Worm (Caenorhabditis elegans) whole organism, L4 larva: ENCODE results near the gene fbxb-85.
A peak's percentile ranks its signal among the peaks of the same experiment; 100 is the strongest.

Experiments
- D1046.2 ChIP-seq: fragments of 200-800 bp; sonication (Bioruptor generic); IDR thresholded peaks from 2 replicates; pipeline ENCODE4 v1.3.6; 2022; ENCODE audit warnings: missing genetic modification characterization, missing compliant biosample characterization
- F49E8.2 ChIP-seq: sonication (generic microtip); optimal IDR thresholded peaks from 2 replicates; lab custom pipeline; 2016; ENCODE audit warnings: missing compliant biosample characterization, mild to moderate bottlenecking, missing genetic modification characterization, borderline replicate concordance
- T26A8.4 ChIP-seq: fragments of 200-800 bp; sonication (Bioruptor generic); IDR thresholded peaks from 2 replicates; pipeline ENCODE4 v1.3.6; 2022; ENCODE audit warnings: missing genetic modification characterization, missing compliant biosample characterization
- Y48G9A.11 ChIP-seq: fragments of 200-800 bp; sonication (Bioruptor generic); IDR thresholded peaks from 2 replicates; pipeline ENCODE4 v1.3.6; 2022; ENCODE audit warnings: missing genetic modification reagents, missing genetic modification characterization, missing compliant biosample characterization
- ZK546.5 ChIP-seq, 2 experiments: sonication (generic microtip); optimal IDR thresholded peaks; 2 replicates each; lab custom pipeline; 2017; ENCODE audit warnings: missing biosample characterization in 2 of 2, missing genetic modification characterization in 2 of 2
- aha-1 ChIP-seq: fragments of 150-350 bp; peaks from one replicate; lab custom pipeline; 2014; ENCODE audit warnings: missing biosample characterization, missing genetic modification characterization
- aly-2 ChIP-seq: sonication (generic microtip); optimal IDR thresholded peaks from 2 replicates; lab custom pipeline; 2018; ENCODE audit warnings: missing biosample characterization, missing genetic modification characterization
- arid-1 ChIP-seq: fragments of 200-800 bp; sonication (Bioruptor generic); conservative IDR thresholded peaks from 2 replicates; pipeline ENCODE4 v1.3.6; 2022; ENCODE audit warnings: missing genetic modification reagents, missing genetic modification characterization, missing compliant biosample characterization
- attf-4 ChIP-seq: sonication (generic microtip); optimal IDR thresholded peaks from 3 replicates; lab custom pipeline; 2017; ENCODE audit warnings: missing biosample characterization, missing genetic modification characterization
- ceh-62 ChIP-seq: sonication (generic microtip); optimal IDR thresholded peaks from 2 replicates; lab custom pipeline; 2017; ENCODE audit warnings: missing biosample characterization, missing genetic modification characterization
- cey-2 ChIP-seq: sonication (generic microtip); optimal IDR thresholded peaks from 3 replicates; lab custom pipeline; 2017; ENCODE audit warnings: missing genetic modification characterization, mild to moderate bottlenecking, missing compliant biosample characterization, antibody characterized with exemption, borderline replicate concordance; ENCODE audit not compliant: insufficient read depth
- daf-12 ChIP-seq: fragments of 150-350 bp; optimal IDR thresholded peaks from 2 replicates; lab custom pipeline; 2014; ENCODE audit warnings: missing biosample characterization, missing genetic modification reagents, missing genetic modification characterization
- daf-19 ChIP-seq: fragments of 200-800 bp; sonication (Bioruptor generic); conservative IDR thresholded peaks from 2 replicates; pipeline ENCODE4 v1.3.6; 2022; ENCODE audit warnings: missing genetic modification characterization, missing compliant biosample characterization
- dmd-9 ChIP-seq: fragments of 200-800 bp; sonication (Bioruptor generic); IDR thresholded peaks from 2 replicates; pipeline ENCODE4 v1.3.6; 2022; ENCODE audit warnings: missing genetic modification reagents, missing genetic modification characterization, missing compliant biosample characterization
- duxl-1 ChIP-seq: sonication (generic microtip); optimal IDR thresholded peaks from 2 replicates; lab custom pipeline; 2016; ENCODE audit warnings: mild to moderate bottlenecking, missing genetic modification characterization, moderate library complexity, missing compliant biosample characterization; ENCODE audit not compliant: poor library complexity
- egl-43 ChIP-seq: fragments of 200-800 bp; sonication (Bioruptor generic); IDR thresholded peaks from 2 replicates; pipeline ENCODE4 v1.3.6; 2022; ENCODE audit warnings: missing genetic modification reagents, missing genetic modification characterization, missing compliant biosample characterization
- hif-1 ChIP-seq, 2 experiments: sonication (generic microtip); optimal IDR thresholded peaks; 2 replicates each; lab custom pipeline; 2016 to 2017; ENCODE audit warnings: missing compliant biosample characterization in 2 of 2, missing genetic modification characterization in 2 of 2, missing genetic modification reagents in 2 of 2, missing genotype in 2 of 2, mild to moderate bottlenecking in 1 of 2
- lim-7 ChIP-seq: fragments of 200-800 bp; sonication (Bioruptor generic); IDR thresholded peaks from 2 replicates; pipeline ENCODE4 v1.3.6; 2022; ENCODE audit warnings: missing genetic modification characterization, missing compliant biosample characterization
- lin-1 ChIP-seq: fragments of 200-800 bp; sonication (Bioruptor generic); IDR thresholded peaks from 2 replicates; pipeline ENCODE4 v1.3.6; 2022; ENCODE audit warnings: missing genetic modification reagents, missing genetic modification characterization, missing compliant biosample characterization
- lin-15B ChIP-seq: fragments of 150-350 bp; sonication (generic microtip); optimal IDR thresholded peaks from 3 replicates; lab custom pipeline; 2014; ENCODE audit warnings: missing biosample characterization, missing genetic modification characterization
- lin-38 ChIP-seq: fragments of 200-800 bp; sonication (Bioruptor generic); IDR thresholded peaks from 2 replicates; pipeline ENCODE4 v1.3.6; 2022; ENCODE audit warnings: missing genetic modification reagents, missing genetic modification characterization, missing compliant biosample characterization
- lin-39 ChIP-seq: fragments of 150-350 bp; optimal IDR thresholded peaks from 2 replicates; lab custom pipeline; 2014; ENCODE audit warnings: missing biosample characterization, missing genetic modification reagents, missing genetic modification characterization
- lir-3 ChIP-seq: sonication (generic microtip); optimal IDR thresholded peaks from 2 replicates; lab custom pipeline; 2016; ENCODE audit warnings: mild to moderate bottlenecking, missing genetic modification characterization, missing compliant biosample characterization
- madf-9 ChIP-seq: fragments of 200-800 bp; sonication (Bioruptor generic); conservative IDR thresholded peaks from 2 replicates; pipeline ENCODE4 v1.3.6; 2022; ENCODE audit warnings: missing genetic modification reagents, missing genetic modification characterization, missing compliant biosample characterization
- mep-1 ChIP-seq: fragments of 150-350 bp; sonication (generic microtip); optimal IDR thresholded peaks from 3 replicates; lab custom pipeline; 2014; ENCODE audit warnings: missing biosample characterization, missing genetic modification characterization
- mxl-2 ChIP-seq: fragments of 200-800 bp; sonication (Bioruptor generic); conservative IDR thresholded peaks from 2 replicates; pipeline ENCODE4 v1.3.6; 2022; ENCODE audit warnings: missing genetic modification reagents, missing genetic modification characterization, missing compliant biosample characterization
- nhr-10 ChIP-seq: fragments of 150-350 bp; optimal IDR thresholded peaks from 2 replicates; lab custom pipeline; 2014; ENCODE audit warnings: missing biosample characterization, missing genetic modification characterization
- nhr-111 ChIP-seq: fragments of 200-800 bp; sonication (Bioruptor generic); optimal IDR thresholded peaks from 2 replicates; lab custom pipeline; 2018; ENCODE audit warnings: mild to moderate bottlenecking, missing genetic modification characterization, missing compliant biosample characterization
- nhr-25 ChIP-seq: sonication (generic microtip); optimal IDR thresholded peaks from 2 replicates; lab custom pipeline; 2017; ENCODE audit warnings: missing genetic modification characterization, mild to moderate bottlenecking, missing compliant biosample characterization, antibody characterized with exemption, moderate library complexity, borderline replicate concordance; ENCODE audit not compliant: insufficient read depth
- nhr-28 ChIP-seq: fragments of 150-350 bp; optimal IDR thresholded peaks from 2 replicates; lab custom pipeline; 2014; ENCODE audit warnings: missing biosample characterization, missing genetic modification characterization
- nhr-42 ChIP-seq: fragments of 200-800 bp; sonication (Bioruptor generic); IDR thresholded peaks from 2 replicates; pipeline ENCODE4 v1.3.6; 2022; ENCODE audit warnings: missing genetic modification characterization, missing compliant biosample characterization
- nhr-6 ChIP-seq: fragments of 150-350 bp; optimal IDR thresholded peaks from 2 replicates; lab custom pipeline; 2014; ENCODE audit warnings: missing biosample characterization, missing genetic modification characterization
- pha-4 ChIP-seq, 2 experiments: fragments of 150-350 bp in 1 of 2; fragments of 200-800 bp in 1 of 2; sonication (Bioruptor generic) in 1 of 2; IDR thresholded peaks in 1 of 2; optimal IDR thresholded peaks in 1 of 2; 2 replicates each; pipeline versions ENCODE4 v1.3.6 to Lab custom; 2014 to 2022; ENCODE audit warnings: missing genetic modification characterization in 2 of 2, missing genetic modification reagents in 2 of 2, missing biosample characterization in 1 of 2, missing compliant biosample characterization in 1 of 2
- php-3 ChIP-seq: fragments of 200-800 bp; sonication (Bioruptor generic); IDR thresholded peaks from 2 replicates; pipeline ENCODE4 v1.3.6; 2022; ENCODE audit warnings: missing genetic modification reagents, missing genetic modification characterization, missing compliant biosample characterization
- rbr-2 ChIP-seq: sonication (generic microtip); optimal IDR thresholded peaks from 2 replicates; lab custom pipeline; 2016; ENCODE audit warnings: missing genotype, missing genetic modification characterization, missing compliant biosample characterization
- set-16 ChIP-seq: fragments of 200-800 bp; sonication (Bioruptor generic); IDR thresholded peaks from 2 replicates; pipeline ENCODE4 v1.3.6; 2022; ENCODE audit warnings: missing genetic modification reagents, missing genetic modification characterization, missing compliant biosample characterization
- snpc-1.2 ChIP-seq: fragments of 200-800 bp; sonication (Bioruptor generic); IDR thresholded peaks from 2 replicates; pipeline ENCODE4 v1.3.6; 2022; ENCODE audit warnings: missing genetic modification reagents, missing genetic modification characterization, missing compliant biosample characterization
- tag-97 ChIP-seq: fragments of 200-800 bp; sonication (Bioruptor generic); IDR thresholded peaks from 2 replicates; pipeline ENCODE4 v1.3.6; 2022; ENCODE audit warnings: missing genetic modification characterization, missing compliant biosample characterization
- tra-1 ChIP-seq: fragments of 200-800 bp; sonication (Bioruptor generic); IDR thresholded peaks from 2 replicates; pipeline ENCODE4 v1.3.6; 2022; ENCODE audit warnings: missing genetic modification reagents, missing genetic modification characterization, missing compliant biosample characterization
- unc-130 ChIP-seq: sonication (generic microtip); optimal IDR thresholded peaks from 2 replicates; lab custom pipeline; 2016; ENCODE audit warnings: missing genetic modification reagents, missing genetic modification characterization, missing compliant biosample characterization
- zag-1 ChIP-seq: fragments of 150-350 bp; optimal IDR thresholded peaks from 2 replicates; lab custom pipeline; 2014; ENCODE audit warnings: missing biosample characterization, missing genetic modification characterization
- zfp-3 ChIP-seq: fragments of 200-800 bp; sonication (Bioruptor generic); conservative IDR thresholded peaks from 2 replicates; pipeline ENCODE4 v1.3.6; 2022; ENCODE audit warnings: missing genetic modification reagents, missing genetic modification characterization, missing compliant biosample characterization
- zip-11 ChIP-seq: fragments of 200-800 bp; sonication (Bioruptor generic); IDR thresholded peaks from 2 replicates; pipeline ENCODE4 v1.3.6; 2022; ENCODE audit warnings: missing genetic modification characterization, missing compliant biosample characterization
- zip-2 ChIP-seq: fragments of 150-350 bp; optimal IDR thresholded peaks from 2 replicates; lab custom pipeline; 2014; ENCODE audit warnings: missing biosample characterization, missing genetic modification characterization

The fbxb-85 gene

DNA sequence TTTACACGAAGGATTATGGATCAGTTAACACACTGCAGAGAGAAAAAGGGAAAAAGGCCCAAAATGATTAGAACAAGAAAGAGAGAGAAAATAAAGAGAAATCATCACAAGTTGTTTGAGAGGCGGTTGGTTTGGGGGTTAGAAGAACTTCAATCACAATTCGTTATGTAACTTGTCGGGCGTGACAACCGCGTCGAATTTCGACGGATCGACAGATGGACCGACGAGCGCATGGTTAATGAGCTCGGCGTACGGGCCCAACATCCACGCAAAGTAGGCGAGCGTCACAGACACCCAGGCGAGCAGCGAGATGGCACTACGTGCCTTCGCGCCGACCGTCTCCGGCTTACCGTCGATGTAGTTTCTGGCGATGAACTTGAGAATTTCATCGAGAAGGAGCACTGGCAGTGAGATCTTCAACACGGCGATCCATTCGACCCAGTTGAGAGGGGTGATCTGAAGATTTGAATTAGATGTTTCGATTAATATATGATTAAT is 35.9 kb downstream of the fbxb-85 start:
- TF ChIP-seq daf-12 (tag; lab: Kevin White, UChicago) (no peak), egl-43 (GFP tag; lab: Robert Waterston, UW) (peak; percentile 71; the same call in 1 of the 2 replicates), set-16 (GFP tag; lab: Robert Waterston, UW) (peak; percentile 75), nhr-42 (GFP tag; lab: Robert Waterston, UW) (0 out of 2 replicates have a peak, but pooled peaks have one; percentile 10), aha-1 (tag; lab: Kevin White, UChicago) (peak; percentile 89), php-3 (GFP tag; lab: Robert Waterston, UW) (peak; percentile 26; the same call in 1 of the 2 replicates), madf-9 (0 out of 2 replicates have a peak, but pooled peaks have one; percentile 7), daf-19 (GFP tag; lab: Robert Waterston, UW) (no peak), lin-38 (GFP tag; lab: Robert Waterston, UW) (0 out of 2 replicates have a peak, but pooled peaks have one; percentile 10)
- TF ChIP-seq, all 104 proteins: peak for 7

DNA sequence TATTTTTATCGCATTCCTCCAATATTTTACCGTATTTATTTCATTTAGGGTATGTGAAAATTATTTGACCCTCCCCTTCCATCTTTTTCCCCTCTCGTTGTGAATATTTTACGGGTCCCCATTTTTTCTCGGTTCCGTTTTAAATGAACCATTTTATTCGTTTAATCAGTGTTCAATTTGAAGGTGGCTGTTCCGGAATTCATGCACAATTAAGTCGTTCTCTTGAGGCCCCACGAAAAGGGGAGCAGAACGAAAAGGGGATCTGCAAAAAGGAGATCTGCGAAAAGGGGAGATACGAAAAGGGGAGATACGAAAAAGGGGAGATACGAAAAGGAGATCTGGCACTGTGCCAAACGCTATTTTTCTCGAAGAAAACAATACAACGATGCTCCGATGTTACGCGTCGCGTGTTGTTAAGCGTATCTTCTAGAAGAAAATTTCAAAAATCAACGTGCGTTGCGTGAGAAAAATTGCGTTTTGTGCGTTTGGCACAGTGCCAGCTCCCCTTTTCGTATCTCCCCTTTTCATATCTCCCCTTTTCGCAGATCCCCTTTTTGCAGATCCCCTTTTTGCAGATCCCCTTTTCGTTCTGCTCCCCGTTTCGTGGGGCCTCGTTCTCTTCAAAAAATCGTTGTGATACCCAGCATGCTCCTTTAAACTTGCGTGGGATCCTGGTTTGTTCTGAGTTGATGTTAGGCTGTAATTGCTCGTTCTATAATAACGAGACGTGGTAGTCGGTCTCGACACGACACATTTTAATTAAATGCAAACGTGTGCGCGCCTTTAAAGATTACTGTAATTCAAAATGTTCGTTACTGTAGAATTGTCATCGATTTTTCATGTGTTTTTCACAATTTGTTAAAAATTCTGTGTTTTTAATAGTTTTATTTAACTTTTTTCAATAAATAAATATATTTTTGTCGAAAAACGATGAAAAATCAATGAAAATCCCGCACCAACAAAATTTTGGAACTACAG is 37.6 kb downstream of the fbxb-85 start:
- TF ChIP-seq arid-1 (GFP tag; lab: Robert Waterston, UW) (peak; percentile 88), cey-2 (tag; lab: Kevin White, UChicago) (no peak), lim-7 (GFP tag; lab: Robert Waterston, UW) (peak; percentile 58), lir-3 (no peak), lin-38 (GFP tag; lab: Robert Waterston, UW) (peak; percentile 69), T26A8.4 (GFP tag; lab: Robert Waterston, UW) (peak; percentile 42; the same call in 1 of the 2 replicates), aly-2 (no peak), F49E8.2 (tag; lab: Kevin White, UChicago) (peak; percentile 28), duxl-1 (tag; lab: Kevin White, UChicago) (no peak), tag-97 (GFP tag; lab: Robert Waterston, UW) (no peak), zip-11 (no peak), zip-2 (tag; lab: Kevin White, UChicago) (no peak), zag-1 (no peak), tra-1 (GFP tag; lab: Robert Waterston, UW) (no peak; the same call in 1 of the 2 replicates), mxl-2 (GFP tag; lab: Robert Waterston, UW) (no peak), ZK546.5 (tag; optimal IDR thresholded peaks at IDR 0.05; lab: Kevin White, UChicago) (no peak), Y48G9A.11 (GFP tag; lab: Robert Waterston, UW) (peak; percentile 89), lin-1 (0 out of 2 replicates have a peak, but pooled peaks have one; percentile 29), nhr-10 (tag; lab: Kevin White, UChicago) (no peak), madf-9 (0 out of 2 replicates have a peak, but pooled peaks have one; percentile 4), hif-1 (tag; optimal IDR thresholded peaks at IDR 0.05; lab: Kevin White, UChicago) (peak in 1 of 2 experiments; percentile 15), attf-4 (tag; lab: Kevin White, UChicago) (no peak), nhr-6 (tag; lab: Kevin White, UChicago) (no peak), nhr-111 (GFP tag; lab: Kevin White, UChicago) (no peak), nhr-28 (tag; lab: Kevin White, UChicago) (no peak), pha-4 (GFP tag; IDR thresholded peaks at IDR 0.05; lab: Robert Waterston, UW) (0 out of 2 replicates have a peak, but pooled peaks have one; percentile 60), pha-4 (tag; optimal IDR thresholded peaks at IDR 0.05; lab: Kevin White, UChicago) (no peak), snpc-1.2 (0 out of 2 replicates have a peak, but pooled peaks have one; percentile 37), rbr-2 (tag; lab: Kevin White, UChicago) (no peak), lin-15B (no peak), lin-39 (tag; lab: Kevin White, UChicago) (peak; percentile 4), mep-1 (tag; lab: Kevin White, UChicago) (peak; percentile 11), D1046.2 (GFP tag; lab: Robert Waterston, UW) (no peak), nhr-42 (GFP tag; lab: Robert Waterston, UW) (no peak), nhr-25 (no peak), unc-130 (GFP tag; lab: Kevin White, UChicago) (peak; percentile 24), dmd-9 (GFP tag; lab: Robert Waterston, UW) (0 out of 2 replicates have a peak, but pooled peaks have one; percentile 16), ceh-62 (tag; lab: Kevin White, UChicago) (no peak), zfp-3 (GFP tag; lab: Robert Waterston, UW) (0 out of 2 replicates have a peak, but pooled peaks have one; percentile 38), aha-1 (tag; lab: Kevin White, UChicago) (peak; percentile 84)
